Fruit fly (Drosophila melanogaster) whole organism, embryonic: ENCODE results near the gene CG1074.

Experiments
- Aef1 ChIP-seq: fragments of 200-800 bp; sonication (Bioruptor generic); IDR thresholded peaks from 3 replicates; pipeline ENCODE4 v1.3.6; 2022; ENCODE audit warnings: missing biosample characterization, missing genetic modification characterization
- Bdp1 ChIP-seq: fragments of 200-800 bp; sonication (Bioruptor generic); optimal IDR thresholded peaks from 3 replicates; lab custom pipeline; 2016; ENCODE audit warnings: missing biosample characterization, missing genetic modification characterization
- C15 ChIP-seq: fragments of 200-800 bp; sonication (Bioruptor generic); IDR thresholded peaks from 3 replicates; pipeline ENCODE4 v1.3.6; 2022; ENCODE audit warnings: missing biosample characterization, missing genetic modification characterization
- CG1024 ChIP-seq: fragments of 200-800 bp; sonication (Bioruptor generic); IDR thresholded peaks from 2 replicates; pipeline ENCODE4 v1.3.6; 2022; ENCODE audit warnings: missing biosample characterization, missing genetic modification characterization
- CG10274 ChIP-seq: fragments of 200-800 bp; sonication (Bioruptor generic); optimal IDR thresholded peaks from 3 replicates; lab custom pipeline; 2017; ENCODE audit warnings: missing biosample characterization, mild to moderate bottlenecking, missing genetic modification characterization
- CG10979 ChIP-seq: fragments of 200-800 bp; sonication (Bioruptor generic); optimal IDR thresholded peaks from 2 replicates; lab custom pipeline; 2018; ENCODE audit warnings: missing biosample characterization, mild to moderate bottlenecking, missing genetic modification characterization, moderate library complexity
- CG1233 ChIP-seq: fragments of 200-800 bp; sonication (Bioruptor generic); optimal IDR thresholded peaks from 4 replicates; lab custom pipeline; 2018; ENCODE audit warnings: missing biosample characterization, mild to moderate bottlenecking, missing genetic modification characterization
- CG14014 ChIP-seq: fragments of 200-800 bp; sonication (Bioruptor generic); IDR thresholded peaks from 2 replicates; pipeline ENCODE4 v1.3.6; 2022; ENCODE audit warnings: missing biosample characterization, missing genetic modification characterization
- CG17328 ChIP-seq: fragments of 200-800 bp; sonication (Bioruptor generic); IDR thresholded peaks from 2 replicates; pipeline ENCODE4 v1.3.6; 2022; ENCODE audit warnings: missing biosample characterization, missing genetic modification characterization
- CG2129 ChIP-seq: fragments of 200-800 bp; sonication (Bioruptor generic); IDR thresholded peaks from 2 replicates; pipeline ENCODE4 v1.3.6; 2022; ENCODE audit warnings: missing biosample characterization, missing genetic modification characterization; ENCODE audit not compliant: partially characterized antibody
- CG2712 ChIP-seq: fragments of 200-800 bp; optimal IDR thresholded peaks from 3 replicates; lab custom pipeline; 2019; ENCODE audit warnings: missing biosample characterization, mild to moderate bottlenecking, missing genetic modification characterization, moderate library complexity
- CG31365 ChIP-seq: fragments of 200-800 bp; sonication (Bioruptor generic); optimal IDR thresholded peaks from 2 replicates; lab custom pipeline; 2018; ENCODE audit warnings: missing biosample characterization, mild to moderate bottlenecking, missing genetic modification characterization
- CG31388 ChIP-seq: fragments of 200-800 bp; sonication (Bioruptor generic); optimal IDR thresholded peaks from 2 replicates; lab custom pipeline; 2016; ENCODE audit warnings: missing biosample characterization, missing genetic modification characterization
- CG3281 ChIP-seq: fragments of 200-800 bp; sonication (Bioruptor generic); optimal IDR thresholded peaks from 3 replicates; lab custom pipeline; 2017; ENCODE audit warnings: missing biosample characterization, mild to moderate bottlenecking, missing genetic modification characterization
- CG4617 ChIP-seq: fragments of 200-800 bp; sonication (Bioruptor generic); optimal IDR thresholded peaks from 3 replicates; lab custom pipeline; 2016; ENCODE audit warnings: missing biosample characterization, missing genetic modification characterization, borderline replicate concordance
- CG7271 ChIP-seq: fragments of 200-800 bp; sonication (Bioruptor generic); optimal IDR thresholded peaks from 2 replicates; lab custom pipeline; 2018; ENCODE audit warnings: missing biosample characterization, mild to moderate bottlenecking, missing genetic modification characterization, moderate library complexity
- CG7372 ChIP-seq: fragments of 200-800 bp; sonication (Bioruptor generic); IDR thresholded peaks from 2 replicates; pipeline ENCODE4 v1.3.6; 2022; ENCODE audit warnings: missing biosample characterization, missing genetic modification characterization
- CG7556 ChIP-seq: fragments of 200-800 bp; sonication (Bioruptor generic); optimal IDR thresholded peaks from 2 replicates; lab custom pipeline; 2017; ENCODE audit warnings: missing biosample characterization, mild to moderate bottlenecking, missing genetic modification characterization
- Dp ChIP-seq: fragments of 200-800 bp; sonication (Bioruptor generic); optimal IDR thresholded peaks from 2 replicates; lab custom pipeline; 2018; ENCODE audit warnings: missing biosample characterization, mild to moderate bottlenecking, missing genetic modification characterization, moderate library complexity
- E2f2 ChIP-seq: fragments of 200-800 bp; sonication (Bioruptor generic); IDR thresholded peaks from 2 replicates; pipeline ENCODE4 v1.3.6; 2022; ENCODE audit warnings: missing biosample characterization, missing genetic modification characterization
- GATAe ChIP-seq: fragments of 200-800 bp; sonication (Bioruptor generic); conservative IDR thresholded peaks from 2 replicates; pipeline ENCODE4 v1.3.6; 2022; ENCODE audit warnings: missing biosample characterization, missing genetic modification characterization
- H2.0 ChIP-seq: fragments of 200-800 bp; sonication (Bioruptor generic); IDR thresholded peaks from 2 replicates; pipeline ENCODE4 v1.3.6; 2022; ENCODE audit warnings: missing biosample characterization, missing genetic modification characterization
- HLH54F ChIP-seq: fragments of 200-800 bp; sonication (Bioruptor generic); optimal IDR thresholded peaks from 3 replicates; lab custom pipeline; 2016; ENCODE audit warnings: missing biosample characterization, missing genetic modification characterization
- Hmr ChIP-seq: fragments of 200-800 bp; sonication (Bioruptor generic); optimal IDR thresholded peaks from 3 replicates; lab custom pipeline; 2017; ENCODE audit warnings: mild to moderate bottlenecking, missing biosample characterization, missing genetic modification reagents, missing genetic modification characterization
- Hr39 ChIP-seq: fragments of >200 bp; optimal IDR thresholded peaks from 2 replicates; lab custom pipeline; 2017
- Hr51 ChIP-seq, 2 experiments: fragments of 200-800 bp; sonication (Bioruptor generic); optimal IDR thresholded peaks; 2 replicates in 1 of 2; 3 replicates in 1 of 2; lab custom pipeline; 2016 to 2018; ENCODE audit warnings: missing biosample characterization in 2 of 2, missing genetic modification characterization in 2 of 2, mild to moderate bottlenecking in 1 of 2, moderate library complexity in 1 of 2
- Mad ChIP-seq: fragments of 200-800 bp; sonication (Bioruptor generic); optimal IDR thresholded peaks from 2 replicates; lab custom pipeline; 2016; ENCODE audit warnings: missing biosample characterization, missing genetic modification characterization
- Myb ChIP-seq: fragments of 200-800 bp; sonication (Bioruptor generic); optimal IDR thresholded peaks from 2 replicates; lab custom pipeline; 2016; ENCODE audit warnings: missing biosample characterization, missing genetic modification characterization
- NfI ChIP-seq: fragments of 200-800 bp; sonication (Bioruptor generic); optimal IDR thresholded peaks from 3 replicates; lab custom pipeline; 2018; ENCODE audit warnings: missing biosample characterization, mild to moderate bottlenecking, missing genetic modification characterization, moderate library complexity
- Ptx1 ChIP-seq: fragments of 200-800 bp; sonication (Bioruptor generic); IDR thresholded peaks from 2 replicates; pipeline ENCODE4 v1.3.6; 2022; ENCODE audit warnings: missing biosample characterization, missing genetic modification characterization
- Spps ChIP-seq: fragments of 200-800 bp; sonication (Bioruptor generic); optimal IDR thresholded peaks from 2 replicates; lab custom pipeline; 2018; ENCODE audit warnings: missing biosample characterization, mild to moderate bottlenecking, missing genetic modification characterization
- Stat92E ChIP-seq, 3 experiments: fragments of >200 bp in 2 of 3; fragments of 200-800 bp in 1 of 3; sonication (Bioruptor generic) in 1 of 3; optimal IDR thresholded peaks; 2 replicates each; lab custom pipeline; 2017 to 2019; ENCODE audit warnings: missing biosample characterization in 3 of 3, missing genetic modification characterization in 3 of 3, mild to moderate bottlenecking in 1 of 3, moderate library complexity in 1 of 3
- amos ChIP-seq: fragments of 200-800 bp; sonication (Bioruptor generic); IDR thresholded peaks from 2 replicates; pipeline ENCODE4 v1.3.6; 2022; ENCODE audit warnings: missing biosample characterization, missing genetic modification characterization; ENCODE audit not compliant: partially characterized antibody
- ap ChIP-seq: fragments of 200-800 bp; sonication (Bioruptor generic); IDR thresholded peaks from 2 replicates; pipeline ENCODE4 v1.3.6; 2022; ENCODE audit warnings: missing biosample characterization, missing genetic modification characterization
- bcd ChIP-seq: fragments of 200-800 bp; sonication (Bioruptor generic); optimal IDR thresholded peaks from 2 replicates; lab custom pipeline; 2017; ENCODE audit warnings: missing biosample characterization, mild to moderate bottlenecking, missing genetic modification characterization
- chm ChIP-seq: fragments of 200-800 bp; sonication (Bioruptor generic); IDR thresholded peaks from 2 replicates; pipeline ENCODE4 v1.3.6; 2022; ENCODE audit warnings: missing biosample characterization, missing genetic modification characterization
- crc ChIP-seq: fragments of 200-800 bp; sonication (Bioruptor generic); optimal IDR thresholded peaks from 2 replicates; lab custom pipeline; 2016; ENCODE audit warnings: missing biosample characterization, missing genetic modification characterization
- dmrt99B ChIP-seq: fragments of 200-800 bp; sonication (Bioruptor generic); optimal IDR thresholded peaks from 2 replicates; lab custom pipeline; 2018; ENCODE audit warnings: missing biosample characterization, mild to moderate bottlenecking, missing genetic modification characterization, moderate library complexity
- ftz-f1 ChIP-seq: fragments of 200-800 bp; sonication (Bioruptor generic); optimal IDR thresholded peaks from 2 replicates; lab custom pipeline; 2016; ENCODE audit warnings: missing biosample characterization, missing genetic modification characterization
- gem ChIP-seq: fragments of 200-800 bp; sonication (Bioruptor generic); optimal IDR thresholded peaks from 2 replicates; lab custom pipeline; 2019; ENCODE audit warnings: missing biosample characterization, mild to moderate bottlenecking, missing genetic modification characterization, moderate library complexity
- grn ChIP-seq: fragments of 200-800 bp; sonication (Bioruptor generic); optimal IDR thresholded peaks from 3 replicates; lab custom pipeline; 2017; ENCODE audit warnings: missing biosample characterization, missing genetic modification characterization
- ham ChIP-seq: fragments of 200-800 bp; sonication (Bioruptor generic); IDR thresholded peaks from 2 replicates; pipeline ENCODE4 v1.3.6; 2022; ENCODE audit warnings: missing biosample characterization, missing genetic modification characterization
- ind ChIP-seq: fragments of 200-800 bp; sonication (Bioruptor generic); optimal IDR thresholded peaks from 3 replicates; lab custom pipeline; 2016; ENCODE audit warnings: missing biosample characterization, missing genetic modification characterization
- jigr1 ChIP-seq: fragments of 200-800 bp; sonication (Bioruptor generic); IDR thresholded peaks from 3 replicates; pipeline ENCODE4 v1.3.6; 2022; ENCODE audit warnings: missing biosample characterization, missing genetic modification characterization
- org-1 ChIP-seq: fragments of 200-800 bp; sonication (Bioruptor generic); optimal IDR thresholded peaks from 2 replicates; lab custom pipeline; 2017; ENCODE audit warnings: missing biosample characterization, missing genetic modification characterization
- pho ChIP-seq: fragments of 200-800 bp; sonication (Bioruptor generic); optimal IDR thresholded peaks from 2 replicates; lab custom pipeline; 2016; ENCODE audit warnings: missing biosample characterization, missing genetic modification characterization
- salm ChIP-seq: fragments of 200-800 bp; sonication (Bioruptor generic); optimal IDR thresholded peaks from 2 replicates; lab custom pipeline; 2018; ENCODE audit warnings: missing biosample characterization, mild to moderate bottlenecking, missing genetic modification characterization
- so ChIP-seq: fragments of 200-800 bp; sonication (Bioruptor generic); IDR thresholded peaks from 3 replicates; pipeline ENCODE4 v1.3.6; 2022; ENCODE audit warnings: missing biosample characterization, missing genetic modification characterization
- sug ChIP-seq: fragments of 200-800 bp; optimal IDR thresholded peaks from 2 replicates; lab custom pipeline; 2019; ENCODE audit warnings: missing biosample characterization, mild to moderate bottlenecking, missing genetic modification characterization, moderate library complexity
- wek ChIP-seq: fragments of 200-800 bp; sonication (Bioruptor generic); optimal IDR thresholded peaks from 3 replicates; lab custom pipeline; 2018; ENCODE audit warnings: missing biosample characterization, mild to moderate bottlenecking, missing genetic modification characterization, moderate library complexity
- wor ChIP-seq: fragments of 200-800 bp; sonication (Bioruptor generic); IDR thresholded peaks from 2 replicates; pipeline ENCODE4 v1.3.6; 2022; ENCODE audit warnings: missing biosample characterization, missing genetic modification characterization

CG1074 gene

dm6 chr3R:4399810-4400496, 33.8 kb upstream of the CG1074 start (continued):
- TF ChIP-seq crc (no peak), gem (tag; lab: Kevin White, UChicago) (peak; percentile 41), CG7372 (GFP tag; lab: Robert Waterston, UW) (no peak), NfI (GFP tag; lab: Kevin White, UChicago) (no peak), pho (GFP tag; lab: Kevin White, UChicago) (no peak), Bdp1 (GFP tag; lab: Kevin White, UChicago) (no peak), chm (GFP tag; lab: Robert Waterston, UW) (no peak), jigr1 (GFP tag; lab: Robert Waterston, UW) (no peak), org-1 (no peak), dmrt99B (peak; percentile 8), GATAe (GFP tag; lab: Robert Waterston, UW) (no peak), CG10979 (no peak), so (GFP tag; lab: Robert Waterston, UW) (no peak), CG7556 (GFP tag; lab: Kevin White, UChicago) (no peak), HLH54F (GFP tag; lab: Kevin White, UChicago) (no peak), CG3281 (GFP tag; lab: Kevin White, UChicago) (no peak), Ptx1 (GFP tag; lab: Robert Waterston, UW) (0 out of 2 replicates have a peak, but pooled peaks have one; percentile 21), CG2712 (tag; lab: Kevin White, UChicago) (peak; percentile 43), Aef1 (GFP tag; lab: Robert Waterston, UW) (no peak), Dp (GFP tag; lab: Kevin White, UChicago) (no peak), Stat92E (GFP tag; optimal IDR thresholded peaks at IDR 0.05; lab: Kevin White, UChicago) (no peak), CG4617 (GFP tag; lab: Kevin White, UChicago) (peak; percentile 40), H2.0 (GFP tag; lab: Robert Waterston, UW) (no peak), CG14014 (GFP tag; lab: Robert Waterston, UW) (no peak), grn (GFP tag; lab: Kevin White, UChicago) (no peak), CG17328 (no peak), sug (tag; lab: Kevin White, UChicago) (peak; percentile 36), C15 (GFP tag; lab: Robert Waterston, UW) (no peak), E2f2 (no peak), CG7271 (tag; lab: Kevin White, UChicago) (no peak), bcd (peak; percentile 3), wek (no peak), CG1233 (GFP tag; lab: Kevin White, UChicago) (no peak), ftz-f1 (no peak), Mad (no peak), ind (GFP tag; lab: Kevin White, UChicago) (peak; percentile 18), CG31365 (tag; lab: Kevin White, UChicago) (no peak), Hr39 (lab: Kevin White, UChicago) (no peak), salm (tag; lab: Kevin White, UChicago) (no peak), Hmr (no peak), Spps (tag; lab: Kevin White, UChicago) (no peak), wor (GFP tag; lab: Robert Waterston, UW) (no peak), CG31388 (GFP tag; lab: Kevin White, UChicago) (no peak), amos (GFP tag; lab: Robert Waterston, UW) (peak; percentile 51), ap (GFP tag; lab: Robert Waterston, UW) (no peak), CG1024 (GFP tag; lab: Robert Waterston, UW) (peak; percentile 96), CG10274 (GFP tag; lab: Kevin White, UChicago) (no peak), Hr51 (GFP tag; optimal IDR thresholded peaks at IDR 0.05; lab: Kevin White, UChicago) (no peak), ham (GFP tag; lab: Robert Waterston, UW) (no peak), CG2129 (GFP tag; lab: Robert Waterston, UW) (no peak), Myb (GFP tag; lab: Kevin White, UChicago) (no peak)
